Worm (Caenorhabditis elegans) whole organism, L4/young adult: ENCODE results near the gene T25B9.9.

Experiments
- W03F9.2 ChIP-seq: fragments of 150-350 bp; optimal IDR thresholded peaks from 2 replicates; lab custom pipeline; 2014; ENCODE audit warnings: missing biosample characterization, missing genetic modification characterization
- dao-5 ChIP-seq: sonication (generic microtip); optimal IDR thresholded peaks from 2 replicates; lab custom pipeline; 2016; ENCODE audit warnings: missing genotype, missing genetic modification characterization, moderate library complexity, missing compliant biosample characterization
- him-1 ChIP-seq: sonication (generic microtip); optimal IDR thresholded peaks from 2 replicates; lab custom pipeline; 2016; ENCODE audit warnings: missing genotype, missing genetic modification reagents, missing genetic modification characterization, missing compliant biosample characterization

Gene T25B9.9

DNA sequence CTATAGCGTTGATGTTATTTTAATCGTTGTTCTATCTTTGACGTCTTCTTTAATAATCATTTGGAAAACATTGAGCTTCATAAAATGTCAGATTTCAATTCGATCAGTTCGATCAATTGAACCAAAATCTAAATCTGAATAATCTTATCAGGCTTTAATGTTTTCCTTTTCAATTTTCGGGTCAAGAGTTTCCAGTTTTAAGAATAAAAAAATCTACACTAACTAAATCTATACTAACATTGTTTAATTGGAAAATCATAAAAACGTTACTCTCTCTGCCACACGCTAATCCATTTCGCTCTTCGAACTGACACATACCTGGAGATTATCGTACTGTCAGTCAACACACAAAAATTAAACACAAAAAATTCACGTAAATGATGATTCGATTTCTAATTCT lies 5.2 kb upstream of the T25B9.9 start, which contains the start of gene T25B9.11:
TSS of gene T25B9.11 (plus strand) at position 301 of the 400 bp plus-strand sequence.
- TF ChIP-seq dao-5 (tag; lab: Kevin White, UChicago): no peak
- TF ChIP-seq him-1 (tag; lab: Kevin White, UChicago): no peak
- TF ChIP-seq W03F9.2 (tag; lab: Kevin White, UChicago): no peak

DNA sequence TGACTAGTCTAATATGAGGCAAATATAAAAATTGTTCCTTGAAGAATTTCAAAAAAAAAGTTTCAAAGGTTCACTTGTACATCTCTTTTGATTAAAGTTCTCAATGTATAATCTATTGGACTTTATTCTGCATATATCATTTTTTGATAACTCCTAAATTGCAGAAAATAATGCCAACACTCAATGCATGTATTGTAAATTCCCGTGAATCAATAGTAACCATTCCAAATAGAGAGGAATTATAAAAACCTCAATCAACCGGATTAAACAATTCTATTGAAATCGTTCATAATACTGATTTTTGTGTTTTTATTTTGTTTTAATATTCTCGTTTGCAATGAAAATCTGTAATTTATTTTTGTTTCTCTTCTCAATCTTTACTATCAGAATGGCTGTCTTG lies 4.4 kb upstream of the T25B9.9 start, which contains the start of gene T25B9.12:
TSS of gene T25B9.12 (plus strand) at position 301 of the 400 bp plus-strand sequence.
- TF ChIP-seq dao-5 (tag; lab: Kevin White, UChicago): no peak
- TF ChIP-seq W03F9.2 (tag; lab: Kevin White, UChicago): no peak
- no peak for TF ChIP-seq him-1 (tag; lab: Kevin White, UChicago)

DNA sequence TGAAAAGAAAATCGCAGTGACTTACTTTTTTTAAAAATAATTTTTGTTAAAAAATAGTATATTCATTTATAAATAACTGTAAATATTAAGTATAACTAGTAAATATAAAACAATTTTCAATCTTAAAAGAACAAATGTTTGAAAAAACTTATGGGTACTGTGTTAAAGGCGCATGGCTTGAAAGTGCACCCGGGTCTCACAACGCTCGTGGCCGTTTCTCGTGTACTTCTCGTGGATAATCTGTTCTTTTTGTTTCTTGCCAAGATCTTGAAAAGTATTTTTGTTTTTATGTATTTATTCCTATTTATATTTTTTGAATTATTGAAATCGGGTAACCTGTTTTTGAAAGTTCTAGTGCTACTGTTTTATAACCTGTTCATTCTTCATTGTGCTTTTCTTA lies 3.4 kb upstream of the T25B9.9 start:
- TF ChIP-seq him-1 (tag; lab: Kevin White, UChicago): no peak
- peak; percentile 71 for TF ChIP-seq W03F9.2 (tag; lab: Kevin White, UChicago)
- no peak for TF ChIP-seq dao-5 (tag; lab: Kevin White, UChicago)

DNA sequence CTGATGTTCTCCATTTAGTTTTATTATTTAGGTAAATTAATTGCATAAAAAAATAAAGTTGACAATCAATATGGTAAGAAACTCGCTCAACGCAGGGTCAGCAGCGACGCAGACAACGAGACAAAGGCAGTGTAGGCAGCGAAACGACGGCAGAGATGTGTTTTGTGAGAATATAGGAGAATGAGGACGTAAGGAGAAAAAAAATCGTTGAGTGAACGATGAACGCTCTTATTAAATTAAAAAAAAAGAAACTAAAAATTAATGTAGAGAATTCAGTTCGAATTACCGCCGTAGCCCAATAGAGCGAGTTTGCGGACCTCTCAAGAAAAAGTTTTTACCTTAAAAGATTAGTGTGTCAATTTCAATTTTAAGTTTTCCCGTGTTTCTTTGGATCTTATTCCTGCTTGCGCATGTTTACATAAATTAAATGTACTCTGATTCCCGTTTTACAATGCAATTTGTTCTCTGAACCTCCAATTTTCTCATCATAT lies 1.3 kb upstream of the T25B9.9 start, which contains the start of gene T25B9.8:
TSS of gene T25B9.8 (minus strand) at position 51 of the 491 bp plus-strand sequence.
- TF ChIP-seq him-1 (tag; lab: Kevin White, UChicago): no peak
- TF ChIP-seq W03F9.2 (tag; lab: Kevin White, UChicago): no peak
- no peak for TF ChIP-seq dao-5 (tag; lab: Kevin White, UChicago)

DNA sequence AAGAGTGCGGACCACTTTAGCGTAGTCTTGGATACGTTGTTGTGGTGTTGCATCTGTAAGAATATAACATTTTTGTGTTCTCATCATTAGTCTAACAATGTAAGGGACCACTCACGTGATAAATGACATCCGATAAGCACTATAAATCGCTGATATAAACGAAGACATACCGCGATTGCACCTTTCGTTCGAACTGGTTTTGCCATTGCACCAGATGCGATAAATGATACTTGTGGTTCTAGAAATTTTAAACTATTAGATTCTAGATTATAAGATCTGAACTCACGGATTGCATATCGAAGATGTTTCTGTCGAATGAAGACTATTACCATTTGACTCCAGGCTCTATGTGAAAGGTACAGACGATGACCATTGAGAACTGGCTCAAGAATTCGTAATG lies 1.8 kb downstream of the T25B9.9 start:
- no peak for TF ChIP-seq him-1 (tag; lab: Kevin White, UChicago)
- no peak for TF ChIP-seq dao-5 (tag; lab: Kevin White, UChicago)
- no peak for TF ChIP-seq W03F9.2 (tag; lab: Kevin White, UChicago)

DNA sequence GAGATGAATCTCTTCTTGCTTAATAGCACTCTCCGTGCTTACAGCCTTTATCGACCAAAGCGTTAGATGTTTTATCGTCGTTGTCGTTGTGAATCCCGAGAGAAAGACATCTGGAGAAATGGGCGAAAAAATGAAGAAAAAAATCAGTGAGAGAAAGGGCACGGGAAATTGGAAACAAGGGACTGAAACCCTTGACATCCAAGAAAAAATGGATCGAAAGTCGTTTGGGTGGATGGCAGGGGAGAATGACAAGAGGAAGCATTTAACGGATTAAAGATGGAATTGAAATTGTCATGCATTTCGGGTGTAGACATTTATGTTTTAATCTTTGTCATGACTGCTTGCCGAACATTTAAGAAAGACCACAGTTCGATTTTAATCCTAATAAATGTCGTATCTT lies 4.4 kb downstream of the T25B9.9 start, which contains the start of gene inpp-1:
TSS of gene inpp-1 (minus strand) at position 101 of the 400 bp plus-strand sequence.
- TF ChIP-seq W03F9.2 (tag; lab: Kevin White, UChicago) (no peak), him-1 (tag; lab: Kevin White, UChicago) (no peak), dao-5 (tag; lab: Kevin White, UChicago) (no peak)

DNA sequence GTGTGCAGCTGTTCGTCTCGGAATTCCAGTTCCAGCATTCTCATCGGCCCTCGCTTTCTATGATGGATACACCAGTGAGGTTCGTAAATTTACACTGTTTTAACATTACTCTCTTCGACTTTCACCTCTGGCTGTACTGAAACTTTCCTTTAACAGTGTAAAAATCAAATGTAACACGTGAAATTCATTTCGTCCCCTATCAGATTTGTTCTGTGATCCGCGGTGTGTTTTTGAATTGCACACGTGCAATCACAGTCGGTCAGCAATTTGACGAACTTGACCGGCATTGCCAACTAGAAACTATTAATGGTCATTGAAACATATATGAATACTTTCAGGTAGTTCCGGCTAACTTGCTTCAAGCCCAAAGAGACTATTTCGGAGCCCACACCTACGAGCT lies 7.6 kb downstream of the T25B9.9 start:
- TF ChIP-seq dao-5 (tag; lab: Kevin White, UChicago) (no peak), him-1 (tag; lab: Kevin White, UChicago) (no peak), W03F9.2 (tag; lab: Kevin White, UChicago) (no peak)

DNA sequence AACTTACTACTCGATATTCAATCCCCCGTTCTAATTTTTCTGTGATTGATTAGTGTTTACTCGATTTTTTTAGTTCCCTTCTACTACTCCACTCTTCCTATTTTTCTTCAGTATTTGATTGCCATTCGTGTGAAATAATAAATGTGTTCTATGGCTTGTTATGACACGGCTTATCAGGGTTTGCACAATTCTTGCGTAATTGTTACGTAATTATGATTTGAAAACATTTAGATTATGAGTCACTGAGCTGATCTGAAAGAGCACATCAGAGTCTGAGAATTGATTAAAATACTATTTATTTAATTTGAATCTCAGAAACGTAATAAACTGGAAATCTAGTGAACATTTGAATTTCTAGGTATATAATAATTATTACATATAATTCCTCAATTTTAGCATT lies 8.1 kb downstream of the T25B9.9 start:
- TF ChIP-seq W03F9.2 (tag; lab: Kevin White, UChicago): no peak
- TF ChIP-seq dao-5 (tag; lab: Kevin White, UChicago): no peak
- TF ChIP-seq him-1 (tag; lab: Kevin White, UChicago): no peak

DNA sequence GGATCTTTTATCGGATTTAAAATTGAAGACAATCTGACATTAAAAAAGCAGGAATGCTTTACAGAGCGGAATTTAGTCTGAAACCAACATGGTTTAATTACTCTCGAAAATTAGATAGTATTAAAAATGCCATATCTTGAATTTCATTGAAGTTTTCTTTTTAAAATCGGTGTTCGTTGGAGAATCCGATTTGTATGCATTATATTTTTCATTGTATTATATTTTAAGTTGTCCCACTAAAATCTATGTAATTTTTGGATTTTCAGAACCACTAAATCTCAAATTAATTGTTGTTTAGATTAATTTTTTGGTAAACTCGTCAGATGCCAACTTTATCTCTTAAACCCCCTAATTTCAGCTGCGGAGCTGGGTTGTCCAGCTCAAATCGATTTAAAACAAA lies 9.1 kb downstream of the T25B9.9 start:
- TF ChIP-seq dao-5 (tag; lab: Kevin White, UChicago) (no peak), him-1 (tag; lab: Kevin White, UChicago) (no peak), W03F9.2 (tag; lab: Kevin White, UChicago) (no peak)

DNA sequence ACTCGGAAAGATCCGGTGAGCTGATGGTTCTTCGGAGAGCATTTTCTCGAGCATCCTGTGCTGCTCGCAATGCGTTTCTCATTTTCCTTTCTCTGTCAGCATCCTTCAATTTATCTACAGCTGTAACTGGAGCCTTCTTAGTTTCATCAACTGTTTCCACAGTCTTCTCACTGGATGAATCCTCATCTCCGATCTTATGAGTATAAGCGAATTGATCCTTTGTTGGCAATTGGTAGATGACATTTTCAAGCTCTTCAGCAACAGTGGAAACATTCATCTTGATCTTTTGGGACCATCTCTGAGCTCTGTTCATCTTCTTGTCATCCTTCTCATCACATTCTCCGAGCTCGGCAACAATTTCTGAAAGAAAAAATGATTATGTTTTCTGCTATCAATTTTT lies 9.9 kb downstream of the T25B9.9 start:
- TF ChIP-seq him-1 (tag; lab: Kevin White, UChicago) (no peak), W03F9.2 (tag; lab: Kevin White, UChicago) (no peak), dao-5 (tag; lab: Kevin White, UChicago) (no peak)

DNA sequence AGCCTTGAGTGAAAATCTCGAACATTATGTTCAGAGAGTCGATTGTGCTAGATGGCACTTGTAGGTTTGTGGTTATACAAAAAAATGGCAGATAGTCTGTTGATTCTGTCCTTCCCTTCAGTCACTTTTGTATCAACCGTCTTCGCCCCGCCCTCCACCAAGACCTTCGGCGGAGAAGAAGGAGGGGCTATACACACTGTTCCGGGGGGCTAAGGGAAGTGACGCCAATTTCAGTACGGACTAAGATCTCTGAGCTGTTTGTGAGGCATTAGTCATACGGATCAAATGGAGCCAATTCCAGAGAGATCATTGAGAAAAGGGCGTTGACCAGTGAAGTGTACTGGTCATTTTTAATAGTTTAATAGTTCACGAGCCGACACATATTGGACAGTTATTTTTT lies 11.1 kb downstream of the T25B9.9 start, which contains the start of gene swt-3:
TSS of gene swt-3 (minus strand) at position 101 of the 400 bp plus-strand sequence.
- TF ChIP-seq him-1 (tag; lab: Kevin White, UChicago) (no peak), W03F9.2 (tag; lab: Kevin White, UChicago) (no peak), dao-5 (tag; lab: Kevin White, UChicago) (no peak)

DNA sequence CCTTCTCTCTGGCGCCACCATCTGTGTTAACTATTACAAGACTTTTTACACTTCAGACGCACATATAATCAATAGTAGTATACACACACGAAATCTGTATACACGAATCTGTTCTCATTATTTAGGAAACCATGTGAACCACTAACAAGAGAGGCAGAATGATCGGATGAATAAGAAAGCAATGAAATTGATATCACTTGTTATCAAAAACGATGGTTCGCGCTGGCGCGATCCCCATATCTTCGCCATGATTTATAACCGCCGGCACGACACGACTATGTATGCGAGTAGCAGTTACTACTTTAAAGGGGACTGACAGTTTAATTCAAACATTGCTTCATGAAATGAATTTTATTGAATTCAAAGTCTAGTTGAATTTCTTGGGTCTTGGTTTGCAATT lies 11.9 kb downstream of the T25B9.9 start:
- TF ChIP-seq W03F9.2 (tag; lab: Kevin White, UChicago): no peak

DNA sequence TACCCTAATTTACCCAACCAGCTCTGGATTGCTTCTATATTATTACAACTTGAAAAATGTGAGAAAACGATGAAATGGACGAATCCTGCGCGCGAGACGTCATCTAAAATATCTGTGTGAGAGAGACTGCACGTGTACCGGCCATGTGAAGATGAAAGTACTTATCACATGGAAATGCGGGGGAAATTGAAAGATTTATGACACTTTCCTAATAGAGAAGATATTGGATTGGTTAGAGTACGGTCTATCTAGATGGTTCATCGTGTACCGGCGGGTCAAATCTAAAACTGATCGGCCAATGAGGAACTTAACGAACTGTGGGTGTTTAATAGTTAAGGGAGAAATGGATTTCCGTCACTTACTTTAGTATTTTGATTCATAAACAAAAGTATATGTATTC lies 12.6 kb downstream of the T25B9.9 start:
- no peak for TF ChIP-seq dao-5 (tag; lab: Kevin White, UChicago)
- TF ChIP-seq him-1 (tag; lab: Kevin White, UChicago): no peak
- no peak for TF ChIP-seq W03F9.2 (tag; lab: Kevin White, UChicago)

DNA sequence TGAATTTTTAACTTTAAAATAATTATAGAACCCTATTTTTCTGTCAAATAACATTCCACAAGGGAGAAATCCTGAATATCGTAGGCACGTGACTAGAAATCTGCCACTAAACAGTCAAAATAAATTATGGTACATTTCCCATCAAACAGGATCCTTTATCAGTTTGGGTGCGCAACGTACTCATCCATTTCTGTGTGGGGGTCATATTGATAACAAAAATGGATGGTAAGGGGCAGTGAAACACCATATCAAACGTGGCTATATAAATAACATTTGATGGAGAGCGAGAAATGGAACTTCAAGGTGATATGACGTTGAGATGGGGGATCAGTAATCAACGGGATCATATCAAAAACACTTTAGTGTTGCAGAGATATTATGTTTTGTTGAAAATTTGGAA lies 14.6 kb downstream of the T25B9.9 start:
- no peak for TF ChIP-seq W03F9.2 (tag; lab: Kevin White, UChicago)
- TF ChIP-seq him-1 (tag; lab: Kevin White, UChicago): no peak
- TF ChIP-seq dao-5 (tag; lab: Kevin White, UChicago): no peak
